Fruit fly (Drosophila melanogaster) whole organism, embryonic: ENCODE measurements around the gene CG18132.

ENCODE experiments used
- Ada2b ChIP-seq: fragments of 200-800 bp; sonication (Bioruptor generic); IDR thresholded peaks from 2 replicates; pipeline ENCODE4 v1.3.6; 2022; ENCODE audit warnings: missing biosample characterization, missing genetic modification characterization
- Awh ChIP-seq: fragments of 200-800 bp; sonication (Bioruptor generic); IDR thresholded peaks from 2 replicates; pipeline ENCODE4, ENCODE4 v1.3.6; 2022; ENCODE audit warnings: missing biosample characterization, missing genetic modification characterization
- B-H2 ChIP-seq: fragments of 200-800 bp; sonication (Bioruptor generic); optimal IDR thresholded peaks from 2 replicates; lab custom pipeline; 2018; ENCODE audit warnings: missing biosample characterization, mild to moderate bottlenecking, missing genetic modification characterization
- CG10274 ChIP-seq: fragments of 200-800 bp; sonication (Bioruptor generic); optimal IDR thresholded peaks from 3 replicates; lab custom pipeline; 2017; ENCODE audit warnings: missing biosample characterization, mild to moderate bottlenecking, missing genetic modification characterization
- CG11695 ChIP-seq: fragments of 200-800 bp; sonication (Bioruptor generic); IDR thresholded peaks from 3 replicates; pipeline ENCODE4 v1.3.6; 2022; ENCODE audit warnings: missing biosample characterization, missing genetic modification characterization
- CG11696 ChIP-seq: fragments of 200-800 bp; sonication (Bioruptor generic); IDR thresholded peaks from 2 replicates; pipeline ENCODE4 v1.3.6; 2022; ENCODE audit warnings: missing biosample characterization, missing genetic modification characterization
- CG12104 ChIP-seq: fragments of 200-800 bp; sonication (Bioruptor generic); optimal IDR thresholded peaks from 3 replicates; lab custom pipeline; 2016; ENCODE audit warnings: missing biosample characterization, missing genetic modification characterization
- CG1233 ChIP-seq: fragments of 200-800 bp; sonication (Bioruptor generic); optimal IDR thresholded peaks from 4 replicates; lab custom pipeline; 2018; ENCODE audit warnings: missing biosample characterization, mild to moderate bottlenecking, missing genetic modification characterization
- CG1792 ChIP-seq: fragments of 200-800 bp; sonication (Bioruptor generic); optimal IDR thresholded peaks from 2 replicates; lab custom pipeline; 2016; ENCODE audit warnings: missing biosample characterization, missing genetic modification characterization
- CG3065 ChIP-seq: fragments of 200-800 bp; sonication (Bioruptor generic); optimal IDR thresholded peaks from 2 replicates; lab custom pipeline; 2016; ENCODE audit warnings: missing biosample characterization, missing genetic modification characterization
- CG33213 ChIP-seq: fragments of 200-800 bp; sonication (Bioruptor generic); optimal IDR thresholded peaks from 3 replicates; lab custom pipeline; 2016; ENCODE audit warnings: missing biosample characterization, missing genetic modification characterization
- CG34376 ChIP-seq: fragments of 200-800 bp; sonication (Bioruptor generic); optimal IDR thresholded peaks from 2 replicates; lab custom pipeline; 2018; ENCODE audit warnings: missing biosample characterization, mild to moderate bottlenecking, missing genetic modification characterization
- CG42726 ChIP-seq: fragments of 200-800 bp; sonication (Bioruptor generic); IDR thresholded peaks from 2 replicates; pipeline ENCODE4 v1.3.6; 2022; ENCODE audit warnings: missing biosample characterization, missing genetic modification characterization; ENCODE audit not compliant: partially characterized antibody
- CG6175 ChIP-seq: fragments of 200-800 bp; sonication (Bioruptor generic); IDR thresholded peaks from 3 replicates; pipeline ENCODE4 v1.3.6; 2022; ENCODE audit warnings: missing biosample characterization, missing genetic modification characterization
- CG6813 ChIP-seq: fragments of 200-800 bp; sonication (Bioruptor generic); optimal IDR thresholded peaks from 2 replicates; lab custom pipeline; 2017; ENCODE audit warnings: missing biosample characterization, missing genetic modification characterization, mild to moderate bottlenecking, moderate library complexity, missing genetic modification reagents
- CG7928 ChIP-seq: fragments of 200-800 bp; sonication (Bioruptor generic); optimal IDR thresholded peaks from 2 replicates; lab custom pipeline; 2017; ENCODE audit warnings: missing biosample characterization, mild to moderate bottlenecking, missing genetic modification characterization
- CG8290 ChIP-seq, 3 experiments: fragments of 200-800 bp; sonication (Bioruptor generic); optimal IDR thresholded peaks; 2 replicates each; lab custom pipeline; 2016 to 2019; ENCODE audit warnings: missing biosample characterization in 3 of 3, missing genetic modification characterization in 3 of 3, mild to moderate bottlenecking in 2 of 3, moderate library complexity in 1 of 3
- CG8765 ChIP-seq: fragments of 200-800 bp; sonication (Bioruptor generic); IDR thresholded peaks from 2 replicates; pipeline ENCODE4 v1.3.6; 2022; ENCODE audit warnings: missing biosample characterization, missing genetic modification characterization
- CG9817 ChIP-seq: fragments of 200-800 bp; sonication (Bioruptor generic); optimal IDR thresholded peaks from 2 replicates; lab custom pipeline; 2018; ENCODE audit warnings: missing biosample characterization, mild to moderate bottlenecking, missing genetic modification characterization, moderate library complexity
- CoRest ChIP-seq: fragments of 200-800 bp; sonication (Bioruptor generic); optimal IDR thresholded peaks from 3 replicates; lab custom pipeline; 2018; ENCODE audit warnings: missing biosample characterization, mild to moderate bottlenecking, missing genetic modification characterization, moderate library complexity
- Dek ChIP-seq: fragments of 200-800 bp; sonication (Bioruptor generic); optimal IDR thresholded peaks from 3 replicates; lab custom pipeline; 2019; ENCODE audit warnings: missing biosample characterization, mild to moderate bottlenecking, missing genetic modification characterization, moderate library complexity
- Doc2 ChIP-seq: fragments of 200-800 bp; sonication (Bioruptor generic); IDR thresholded peaks from 2 replicates; pipeline ENCODE4 v1.3.6; 2022; ENCODE audit warnings: missing biosample characterization, missing genetic modification characterization
- Dp ChIP-seq: fragments of 200-800 bp; sonication (Bioruptor generic); optimal IDR thresholded peaks from 2 replicates; lab custom pipeline; 2018; ENCODE audit warnings: missing biosample characterization, mild to moderate bottlenecking, missing genetic modification characterization, moderate library complexity
- Drgx ChIP-seq: fragments of 200-800 bp; sonication (Bioruptor generic); IDR thresholded peaks from 2 replicates; pipeline ENCODE4 v1.3.6; 2022; ENCODE audit warnings: missing biosample characterization, missing genetic modification characterization
- ERR ChIP-seq: fragments of 200-800 bp; sonication (Bioruptor generic); optimal IDR thresholded peaks from 2 replicates; lab custom pipeline; 2016; ENCODE audit warnings: missing biosample characterization, missing genetic modification characterization
- Gsc ChIP-seq: fragments of 200-800 bp; sonication (Bioruptor generic); IDR thresholded peaks from 2 replicates; pipeline ENCODE4 v1.3.6; 2022; ENCODE audit warnings: missing biosample characterization, missing genetic modification characterization
- Hr39 ChIP-seq: fragments of >200 bp; optimal IDR thresholded peaks from 2 replicates; lab custom pipeline; 2017
- Lhr ChIP-seq: fragments of 200-800 bp; sonication (Bioruptor generic); optimal IDR thresholded peaks from 3 replicates; lab custom pipeline; 2017; ENCODE audit warnings: mild to moderate bottlenecking, missing biosample characterization, missing genetic modification reagents, missing genetic modification characterization
- Mad ChIP-seq: fragments of 200-800 bp; sonication (Bioruptor generic); optimal IDR thresholded peaks from 2 replicates; lab custom pipeline; 2016; ENCODE audit warnings: missing biosample characterization, missing genetic modification characterization
- Med ChIP-seq: fragments of 200-800 bp; sonication (Bioruptor generic); peaks from one replicate; lab custom pipeline; 2016; ENCODE audit warnings: missing biosample characterization, missing genetic modification characterization, mild to moderate bottlenecking, inconsistent platforms, moderate library complexity
- Oli ChIP-seq: fragments of 200-800 bp; sonication (Bioruptor generic); optimal IDR thresholded peaks from 2 replicates; lab custom pipeline; 2018; ENCODE audit warnings: missing biosample characterization, mild to moderate bottlenecking, missing genetic modification characterization, moderate library complexity
- abd-A ChIP-seq: fragments of 200-800 bp; sonication (Bioruptor generic); optimal IDR thresholded peaks from 3 replicates; lab custom pipeline; 2019; ENCODE audit warnings: missing biosample characterization, mild to moderate bottlenecking, missing genetic modification characterization, moderate library complexity
- al ChIP-seq: fragments of 200-800 bp; sonication (Bioruptor generic); IDR thresholded peaks from 2 replicates; pipeline ENCODE4 v1.3.6; 2022; ENCODE audit warnings: missing biosample characterization, missing genetic modification characterization
- amos ChIP-seq: fragments of 200-800 bp; sonication (Bioruptor generic); IDR thresholded peaks from 2 replicates; pipeline ENCODE4 v1.3.6; 2022; ENCODE audit warnings: missing biosample characterization, missing genetic modification characterization; ENCODE audit not compliant: partially characterized antibody
- aop ChIP-seq: fragments of 200-800 bp; sonication (Bioruptor generic); IDR thresholded peaks from 2 replicates; pipeline ENCODE4 v1.3.6; 2022; ENCODE audit warnings: missing biosample characterization, missing genetic modification characterization
- bbx ChIP-seq: fragments of 200-800 bp; sonication (Bioruptor generic); IDR thresholded peaks from 2 replicates; pipeline ENCODE4 v1.3.6; 2022; ENCODE audit warnings: missing biosample characterization, missing genetic modification characterization; ENCODE audit not compliant: partially characterized antibody
- bcd ChIP-seq: fragments of 200-800 bp; sonication (Bioruptor generic); optimal IDR thresholded peaks from 2 replicates; lab custom pipeline; 2017; ENCODE audit warnings: missing biosample characterization, mild to moderate bottlenecking, missing genetic modification characterization
- crol ChIP-seq: fragments of 200-800 bp; sonication (Bioruptor generic); IDR thresholded peaks from 2 replicates; pipeline ENCODE4 v1.3.6; 2022; ENCODE audit warnings: missing biosample characterization, missing genetic modification characterization
- cwo ChIP-seq: fragments of 200-800 bp; sonication (Bioruptor generic); optimal IDR thresholded peaks from 3 replicates; lab custom pipeline; 2017; ENCODE audit warnings: missing biosample characterization, missing genetic modification characterization, mild to moderate bottlenecking, moderate library complexity, missing genetic modification reagents
- gcm ChIP-seq: fragments of 200-800 bp; sonication (Bioruptor generic); optimal IDR thresholded peaks from 2 replicates; lab custom pipeline; 2019; ENCODE audit warnings: missing biosample characterization, mild to moderate bottlenecking, missing genetic modification characterization, moderate library complexity
- grn ChIP-seq: fragments of 200-800 bp; sonication (Bioruptor generic); optimal IDR thresholded peaks from 3 replicates; lab custom pipeline; 2017; ENCODE audit warnings: missing biosample characterization, missing genetic modification characterization
- hbn ChIP-seq: fragments of 200-800 bp; sonication (Bioruptor generic); IDR thresholded peaks from 2 replicates; pipeline ENCODE4 v1.3.6; 2022; ENCODE audit warnings: missing biosample characterization, missing genetic modification characterization; ENCODE audit not compliant: partially characterized antibody
- oc ChIP-seq: fragments of 200-800 bp; sonication (Bioruptor generic); optimal IDR thresholded peaks from 2 replicates; lab custom pipeline; 2018; ENCODE audit warnings: missing biosample characterization, mild to moderate bottlenecking, missing genetic modification characterization, moderate library complexity
- peb ChIP-seq: fragments of 200-800 bp; sonication (Bioruptor generic); IDR thresholded peaks from 2 replicates; pipeline ENCODE4 v1.3.6; 2022; ENCODE audit warnings: missing biosample characterization, missing genetic modification characterization
- pum ChIP-seq: fragments of 200-800 bp; sonication (Bioruptor generic); optimal IDR thresholded peaks from 2 replicates; lab custom pipeline; 2016; ENCODE audit warnings: missing biosample characterization, missing genetic modification characterization
- repo ChIP-seq: fragments of 200-800 bp; sonication (Bioruptor generic); optimal IDR thresholded peaks from 2 replicates; lab custom pipeline; 2016; ENCODE audit warnings: missing biosample characterization, missing genetic modification characterization
- usp ChIP-seq: fragments of >200 bp; optimal IDR thresholded peaks from 2 replicates; lab custom pipeline; 2017; ENCODE audit warnings: missing biosample characterization, missing genetic modification characterization
- vnd ChIP-seq: fragments of 200-800 bp; sonication (Bioruptor generic); IDR thresholded peaks from 3 replicates; pipeline ENCODE4 v1.3.6; 2022; ENCODE audit warnings: missing biosample characterization, missing genetic modification characterization; ENCODE audit not compliant: partially characterized antibody
- zen ChIP-seq: fragments of 200-800 bp; sonication (Bioruptor generic); optimal IDR thresholded peaks from 3 replicates; lab custom pipeline; 2018; ENCODE audit warnings: missing biosample characterization, mild to moderate bottlenecking, missing genetic modification characterization, moderate library complexity
- zen2 ChIP-seq: fragments of 200-800 bp; sonication (Bioruptor generic); IDR thresholded peaks from 3 replicates; pipeline ENCODE4 v1.3.6; 2022; ENCODE audit warnings: missing biosample characterization, missing genetic modification characterization; ENCODE audit not compliant: partially characterized antibody

The CG18132 gene

DNA sequence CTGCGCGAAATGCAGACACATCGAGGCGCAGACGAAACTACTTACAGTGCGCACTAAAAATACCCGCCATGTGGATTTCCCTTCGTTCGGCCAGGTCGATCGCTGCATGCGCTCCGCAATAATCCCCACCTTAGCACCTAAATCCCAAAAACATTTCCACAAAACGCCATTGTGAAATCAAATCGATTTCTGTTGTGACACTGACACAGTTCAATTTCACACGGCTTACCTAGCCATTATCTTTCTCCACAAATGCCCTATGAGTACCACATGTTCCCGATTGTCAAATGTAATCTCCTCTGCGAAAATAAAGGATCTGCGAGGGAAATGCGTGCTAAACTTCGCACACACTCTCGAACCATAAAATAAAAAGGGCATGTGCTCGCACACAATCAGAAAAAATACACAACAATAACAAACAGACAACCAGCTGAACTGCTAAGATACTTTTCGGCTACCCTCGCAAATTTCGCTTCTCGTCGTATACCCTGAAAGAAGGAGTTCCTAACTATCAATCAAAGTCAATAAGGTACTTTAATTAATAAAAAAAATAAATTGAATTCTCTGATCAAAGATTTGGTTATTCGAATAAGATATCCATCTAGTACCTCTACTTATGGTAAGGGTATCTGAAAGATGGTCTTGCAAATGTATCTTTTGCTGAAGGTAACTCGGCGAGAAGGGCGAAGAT is 31.2 kb downstream of the CG18132 start (continued):
- no peak for TF ChIP-seq al
- no peak for TF ChIP-seq Dek (tag; lab: Kevin White, UChicago)
- no peak for TF ChIP-seq abd-A (tag; lab: Kevin White, UChicago)
- no peak for TF ChIP-seq Hr39 (lab: Kevin White, UChicago)
- no peak for TF ChIP-seq CG1233 (GFP tag; lab: Kevin White, UChicago)
- no peak for TF ChIP-seq CG42726 (GFP tag; lab: Robert Waterston, UW)
- TF ChIP-seq CG33213: no peak
- TF ChIP-seq crol: no peak
- TF ChIP-seq CG6813 (GFP tag; lab: Kevin White, UChicago): no peak
- TF ChIP-seq hbn (GFP tag; lab: Robert Waterston, UW): no peak
- no peak for TF ChIP-seq CG9817 (tag; lab: Kevin White, UChicago)
- TF ChIP-seq oc (tag; lab: Kevin White, UChicago): no peak
- TF ChIP-seq zen (tag; lab: Kevin White, UChicago): peak; percentile 15
- no peak for TF ChIP-seq ERR (GFP tag; lab: Kevin White, UChicago)
- TF ChIP-seq Ada2b (GFP tag; lab: Robert Waterston, UW): no peak
- TF ChIP-seq vnd (GFP tag; lab: Robert Waterston, UW): no peak
- peak; percentile 40; the same call in 1 of the 2 replicates for TF ChIP-seq CG8765 (GFP tag; lab: Robert Waterston, UW)
- no peak for TF ChIP-seq Awh (GFP tag; lab: Robert Waterston, UW)
- TF ChIP-seq Oli (tag; lab: Kevin White, UChicago): no peak
- no peak for TF ChIP-seq CG6175
- no peak for TF ChIP-seq CG3065 (GFP tag; lab: Kevin White, UChicago)
- no peak for TF ChIP-seq CG8290 (GFP tag; optimal IDR thresholded peaks at IDR 0.05; lab: Kevin White, UChicago)
- peak in 1 of 2 experiments; percentile 28 for TF ChIP-seq CG8290 (tag; optimal IDR thresholded peaks at IDR 0.05; lab: Kevin White, UChicago)
- no peak for TF ChIP-seq amos (GFP tag; lab: Robert Waterston, UW)
- no peak for TF ChIP-seq CoRest (tag; lab: Kevin White, UChicago)
- no peak for TF ChIP-seq usp (GFP tag; lab: Kevin White, UChicago)
- no peak for TF ChIP-seq CG1792 (GFP tag; lab: Kevin White, UChicago)
- TF ChIP-seq Drgx (GFP tag; lab: Robert Waterston, UW): peak; percentile 82
- no peak for TF ChIP-seq B-H2
- no peak for TF ChIP-seq bbx (GFP tag; lab: Robert Waterston, UW)
- no peak for TF ChIP-seq CG11695
- TF ChIP-seq grn: no peak
- TF ChIP-seq Dp (GFP tag; lab: Kevin White, UChicago): no peak
- TF ChIP-seq repo (GFP tag; lab: Kevin White, UChicago): no peak
- TF ChIP-seq pum (GFP tag; lab: Kevin White, UChicago): no peak
- peak; percentile 15 for TF ChIP-seq cwo (GFP tag; lab: Kevin White, UChicago)
- TF ChIP-seq gcm (GFP tag; lab: Kevin White, UChicago): no peak
- TF ChIP-seq aop (GFP tag; lab: Robert Waterston, UW): no peak
- peak; percentile 61 for TF ChIP-seq Med
- TF ChIP-seq CG7928 (GFP tag; lab: Kevin White, UChicago): no peak
- peak; percentile 97 for TF ChIP-seq CG10274
- TF ChIP-seq Lhr (GFP tag; lab: Kevin White, UChicago): no peak
- no peak for TF ChIP-seq zen2 (GFP tag; lab: Robert Waterston, UW)
- no peak for TF ChIP-seq peb
- no peak for TF ChIP-seq CG11696 (GFP tag; lab: Robert Waterston, UW)
- no peak for TF ChIP-seq Gsc (GFP tag; lab: Robert Waterston, UW)
- TF ChIP-seq CG12104 (GFP tag; lab: Kevin White, UChicago): no peak
- TF ChIP-seq CG34376 (GFP tag; lab: Kevin White, UChicago): no peak
- TF ChIP-seq Mad: no peak
- TF ChIP-seq bcd (GFP tag; lab: Kevin White, UChicago): no peak
- no peak for TF ChIP-seq Doc2 (GFP tag; lab: Robert Waterston, UW)
